Fruit fly (Drosophila melanogaster): ENCODE measurements around the gene CG5418.

The CG5418 gene

dm6 chr2L:12433712-12434534 lies 19.1 kb downstream of the CG5418 start, which contains the start of gene eRF3:
TSS of gene eRF3 (plus strand) at chr2L:12434452.
- TF ChIP-seq rgr (GFP tag; optimal IDR thresholded peaks at IDR 0.05) (peak; percentile 63), usp (GFP tag; optimal IDR thresholded peaks at IDR 0.05) (no peak), Dif (GFP tag; optimal IDR thresholded peaks at IDR 0.05; ENCODE audit: partially characterized antibody) (peak; percentile 92), foxo (GFP tag; optimal IDR thresholded peaks at IDR 0.05) (peak in 1 of 2 experiments; percentile 67), psq (GFP tag; optimal IDR thresholded peaks at IDR 0.05) (peak; percentile 59), Hr83 (GFP tag; optimal IDR thresholded peaks at IDR 0.05; ENCODE audit: poor library complexity, severe bottlenecking) (peak; percentile 16), woc (GFP tag; optimal IDR thresholded peaks at IDR 0.05) (peak; percentile 30), fru (GFP tag; optimal IDR thresholded peaks at IDR 0.05) (peak; percentile 34), Hr78 (GFP tag; optimal IDR thresholded peaks at IDR 0.05) (no peak), HLH106 (tag; optimal IDR thresholded peaks at IDR 0.05) (peak; percentile 84), Mio (GFP tag; optimal IDR thresholded peaks at IDR 0.05) (no peak), Abd-B (GFP tag; optimal IDR thresholded peaks at IDR 0.05) (no peak), tai (GFP tag; optimal IDR thresholded peaks at IDR 0.05) (no peak), dl (GFP tag; optimal IDR thresholded peaks at IDR 0.05; ENCODE audit: insufficient read depth in 1 of 2, partially characterized antibody in 2 of 2) (peak; percentile 4 to 67), Jra (GFP tag; optimal IDR thresholded peaks at IDR 0.05) (peak; percentile 51), OdsH (GFP tag; optimal IDR thresholded peaks at IDR 0.05) (peak; percentile 68), sv (GFP tag; optimal IDR thresholded peaks at IDR 0.05) (peak; percentile 59), CG9705 (GFP tag; optimal IDR thresholded peaks at IDR 0.05) (peak; percentile 17), Hnf4 (GFP tag; optimal IDR thresholded peaks at IDR 0.05) (peak; percentile 65), ey (GFP tag; optimal IDR thresholded peaks at IDR 0.05) (peak; percentile 19), h (GFP tag; optimal IDR thresholded peaks at IDR 0.05) (peak; percentile 61), Sp1 (GFP tag; optimal IDR thresholded peaks at IDR 0.05) (peak; percentile 75)

dm6 chr2L:12430792-12431191 lies 22.2 kb downstream of the CG5418 start, which contains the start of gene CG5435:
TSS of gene CG5435 (minus strand) at chr2L:12430892.
- TF ChIP-seq CrebA (GFP tag; optimal IDR thresholded peaks at IDR 0.05; ENCODE audit: borderline replicate concordance): no peak

- no peak for TF ChIP-seq Hr78 (GFP tag; optimal IDR thresholded peaks at IDR 0.05)
- TF ChIP-seq sage (GFP tag; optimal IDR thresholded peaks at IDR 0.05): no peak
- peak; percentile 68 for TF ChIP-seq Myc (optimal IDR thresholded peaks at IDR 0.05)
- peak; percentile 26 for TF ChIP-seq dsf (GFP tag; optimal IDR thresholded peaks at IDR 0.05; ENCODE audit: borderline replicate concordance)
- no peak for TF ChIP-seq brk (GFP tag; optimal IDR thresholded peaks at IDR 0.05)
- peak; percentile 11 for TF ChIP-seq dmrt93B (GFP tag; optimal IDR thresholded peaks at IDR 0.05)
- no peak for TF ChIP-seq Vsx2 (GFP tag; optimal IDR thresholded peaks at IDR 0.05; ENCODE audit: partially characterized antibody)
- no peak for TF ChIP-seq Dfd (GFP tag; optimal IDR thresholded peaks at IDR 0.05)
- no peak for TF ChIP-seq CrebA (GFP tag; optimal IDR thresholded peaks at IDR 0.05; ENCODE audit: borderline replicate concordance)
- TF ChIP-seq HLH106 (tag; optimal IDR thresholded peaks at IDR 0.05): peak; percentile 75
- peak; percentile 22 for TF ChIP-seq woc (GFP tag; optimal IDR thresholded peaks at IDR 0.05)
- TF ChIP-seq ey (GFP tag; optimal IDR thresholded peaks at IDR 0.05): peak; percentile 11
- TF ChIP-seq br (GFP tag; optimal IDR thresholded peaks at IDR 0.05): peak; percentile 45
- peak; percentile 65 for TF ChIP-seq rgr (GFP tag; optimal IDR thresholded peaks at IDR 0.05)
- no peak for TF ChIP-seq N (GFP tag; optimal IDR thresholded peaks at IDR 0.05)
- TF ChIP-seq fru (GFP tag; optimal IDR thresholded peaks at IDR 0.05): peak; percentile 66
- no peak for TF ChIP-seq CG32264 (GFP tag; optimal IDR thresholded peaks at IDR 0.05)
- TF ChIP-seq psq (GFP tag; optimal IDR thresholded peaks at IDR 0.05): peak; percentile 77
- TF ChIP-seq jim (GFP tag; optimal IDR thresholded peaks at IDR 0.05): no peak
- peak; percentile 52 for TF ChIP-seq h (GFP tag; optimal IDR thresholded peaks at IDR 0.05)
- no peak for TF ChIP-seq tai (GFP tag; optimal IDR thresholded peaks at IDR 0.05)
- no peak for TF ChIP-seq dl (GFP tag; optimal IDR thresholded peaks at IDR 0.05; ENCODE audit: insufficient read depth in 1 of 2, partially characterized antibody in 2 of 2)
- TF ChIP-seq Hr83 (GFP tag; optimal IDR thresholded peaks at IDR 0.05; ENCODE audit: poor library complexity, severe bottlenecking): peak; percentile 10
- TF ChIP-seq Sp1 (GFP tag; optimal IDR thresholded peaks at IDR 0.05): peak; percentile 82
- TF ChIP-seq sv (GFP tag; optimal IDR thresholded peaks at IDR 0.05): peak; percentile 24
- TF ChIP-seq Abd-B (GFP tag; optimal IDR thresholded peaks at IDR 0.05): no peak
- peak; percentile 53 for TF ChIP-seq OdsH (GFP tag; optimal IDR thresholded peaks at IDR 0.05)
- no peak for TF ChIP-seq usp (GFP tag; optimal IDR thresholded peaks at IDR 0.05)
- TF ChIP-seq foxo (GFP tag; optimal IDR thresholded peaks at IDR 0.05): peak in 1 of 2 experiments; percentile 81
- TF ChIP-seq Jra (GFP tag; optimal IDR thresholded peaks at IDR 0.05): no peak
- no peak for TF ChIP-seq pan (optimal IDR thresholded peaks at IDR 0.05)
- no peak for TF ChIP-seq lola (GFP tag; optimal IDR thresholded peaks at IDR 0.05)
- TF ChIP-seq Rel (GFP tag; optimal IDR thresholded peaks at IDR 0.05): no peak
- peak; percentile 83 for TF ChIP-seq Rel (tag; optimal IDR thresholded peaks at IDR 0.05)
- TF ChIP-seq Dif (GFP tag; optimal IDR thresholded peaks at IDR 0.05; ENCODE audit: partially characterized antibody): peak; percentile 38
- no peak for TF ChIP-seq GATAd (GFP tag; optimal IDR thresholded peaks at IDR 0.05)
- no peak for TF ChIP-seq Mio (GFP tag; optimal IDR thresholded peaks at IDR 0.05)
- no peak for TF ChIP-seq CG9705 (GFP tag; optimal IDR thresholded peaks at IDR 0.05)
- TF ChIP-seq Hnf4 (GFP tag; optimal IDR thresholded peaks at IDR 0.05): peak; percentile 51
These were observed 25.4 kb downstream of the CG5418 start, which contains the start of the genes CG5446 and Trm1 for dm6 chr2L:12427487-12428101. TSS of gene CG5446 (minus strand) at chr2L:12427709. TSS of gene Trm1 (plus strand) at chr2L:12428028.
